Fruit fly (Drosophila melanogaster) whole organism, embryonic: ENCODE results near the gene CG8128.

Experiments
- Aef1 ChIP-seq: fragments of 200-800 bp; sonication (Bioruptor generic); IDR thresholded peaks from 3 replicates; pipeline ENCODE4 v1.3.6; 2022; ENCODE audit warnings: missing biosample characterization, missing genetic modification characterization
- BEAF-32 ChIP-seq: fragments of 200-800 bp; sonication (Bioruptor generic); optimal IDR thresholded peaks from 3 replicates; lab custom pipeline; 2017; ENCODE audit warnings: missing biosample characterization, missing genetic modification characterization, mild to moderate bottlenecking, moderate library complexity, missing genetic modification reagents
- Bgb ChIP-seq: fragments of 200-800 bp; sonication (Bioruptor generic); IDR thresholded peaks from 2 replicates; pipeline ENCODE4 v1.3.6; 2022; ENCODE audit warnings: missing biosample characterization, missing genetic modification characterization; ENCODE audit not compliant: partially characterized antibody
- Blimp-1 ChIP-seq: fragments of 200-800 bp; sonication (Bioruptor generic); optimal IDR thresholded peaks from 3 replicates; lab custom pipeline; 2018; ENCODE audit warnings: missing biosample characterization, missing genetic modification characterization, mild to moderate bottlenecking, moderate library complexity, missing genetic modification reagents
- CG13287 ChIP-seq: fragments of 200-800 bp; sonication (Bioruptor generic); IDR thresholded peaks from 2 replicates; pipeline ENCODE4 v1.3.6; 2022; ENCODE audit warnings: missing biosample characterization, missing genetic modification characterization; ENCODE audit not compliant: partially characterized antibody
- CG15514 ChIP-seq: fragments of 200-800 bp; sonication (Bioruptor generic); optimal IDR thresholded peaks from 3 replicates; lab custom pipeline; 2017; ENCODE audit warnings: missing biosample characterization, missing genetic modification characterization, mild to moderate bottlenecking, moderate library complexity, missing genetic modification reagents
- CG16863 ChIP-seq: fragments of 200-800 bp; sonication (Bioruptor generic); optimal IDR thresholded peaks from 3 replicates; lab custom pipeline; 2016; ENCODE audit warnings: missing biosample characterization, missing genetic modification characterization
- CG17186 ChIP-seq: fragments of 200-800 bp; sonication (Bioruptor generic); optimal IDR thresholded peaks from 3 replicates; lab custom pipeline; 2017; ENCODE audit warnings: missing biosample characterization, missing genetic modification reagents, missing genetic modification characterization
- CG2129 ChIP-seq: fragments of 200-800 bp; sonication (Bioruptor generic); IDR thresholded peaks from 2 replicates; pipeline ENCODE4 v1.3.6; 2022; ENCODE audit warnings: missing biosample characterization, missing genetic modification characterization; ENCODE audit not compliant: partially characterized antibody
- CG34224 ChIP-seq: fragments of 200-800 bp; sonication (Bioruptor generic); IDR thresholded peaks from 3 replicates; pipeline ENCODE4 v1.3.6; 2022; ENCODE audit warnings: missing biosample characterization, missing genetic modification characterization; ENCODE audit not compliant: partially characterized antibody
- CG6791 ChIP-seq: fragments of 200-800 bp; sonication (Bioruptor generic); IDR thresholded peaks from 3 replicates; pipeline ENCODE4 v1.3.6; 2022; ENCODE audit warnings: missing biosample characterization, missing genetic modification characterization; ENCODE audit not compliant: partially characterized antibody
- CG9932 ChIP-seq: fragments of 200-800 bp; sonication (Bioruptor generic); IDR thresholded peaks from 2 replicates; pipeline ENCODE4 v1.3.6; 2022; ENCODE audit warnings: missing biosample characterization, missing genetic modification characterization
- Drgx ChIP-seq: fragments of 200-800 bp; sonication (Bioruptor generic); IDR thresholded peaks from 2 replicates; pipeline ENCODE4 v1.3.6; 2022; ENCODE audit warnings: missing biosample characterization, missing genetic modification characterization
- E2f2 ChIP-seq: fragments of 200-800 bp; sonication (Bioruptor generic); IDR thresholded peaks from 2 replicates; pipeline ENCODE4 v1.3.6; 2022; ENCODE audit warnings: missing biosample characterization, missing genetic modification characterization
- Fer1 ChIP-seq: fragments of 200-800 bp; sonication (Bioruptor generic); optimal IDR thresholded peaks from 2 replicates; lab custom pipeline; 2017; ENCODE audit warnings: missing biosample characterization, mild to moderate bottlenecking, missing genetic modification characterization
- MESR4 ChIP-seq: fragments of 200-800 bp; sonication (Bioruptor generic); optimal IDR thresholded peaks from 2 replicates; lab custom pipeline; 2018; ENCODE audit warnings: missing biosample characterization, mild to moderate bottlenecking, missing genetic modification characterization, moderate library complexity
- NC2α ChIP-seq: fragments of 200-800 bp; sonication (Bioruptor generic); optimal IDR thresholded peaks from 2 replicates; lab custom pipeline; 2016; ENCODE audit warnings: missing biosample characterization, missing genetic modification characterization
- Neu2 ChIP-seq: fragments of 200-800 bp; sonication (Bioruptor generic); optimal IDR thresholded peaks from 3 replicates; lab custom pipeline; 2016; ENCODE audit warnings: missing biosample characterization, missing genetic modification characterization, borderline replicate concordance
- Rx ChIP-seq: fragments of 200-800 bp; sonication (Bioruptor generic); IDR thresholded peaks from 2 replicates; pipeline ENCODE4 v1.3.6; 2022; ENCODE audit warnings: missing biosample characterization, missing genetic modification characterization
- Sry-β ChIP-seq: fragments of 200-800 bp; sonication (Bioruptor generic); optimal IDR thresholded peaks from 2 replicates; lab custom pipeline; 2018; ENCODE audit warnings: missing biosample characterization, mild to moderate bottlenecking, missing genetic modification characterization, moderate library complexity
- Sry-δ ChIP-seq: fragments of 200-800 bp; sonication (Bioruptor generic); optimal IDR thresholded peaks from 2 replicates; lab custom pipeline; 2016; ENCODE audit warnings: missing biosample characterization, missing genetic modification characterization
- Usf ChIP-seq: fragments of 200-800 bp; sonication (Bioruptor generic); optimal IDR thresholded peaks from 2 replicates; lab custom pipeline; 2017; ENCODE audit warnings: missing genotype, missing biosample characterization, missing genetic modification characterization
- Xrp1 ChIP-seq: fragments of 200-800 bp; sonication (Bioruptor generic); IDR thresholded peaks from 2 replicates; pipeline ENCODE4 v1.3.6; 2022; ENCODE audit warnings: missing biosample characterization, missing genetic modification characterization
- amos ChIP-seq: fragments of 200-800 bp; sonication (Bioruptor generic); IDR thresholded peaks from 2 replicates; pipeline ENCODE4 v1.3.6; 2022; ENCODE audit warnings: missing biosample characterization, missing genetic modification characterization; ENCODE audit not compliant: partially characterized antibody
- cg ChIP-seq: fragments of 200-800 bp; sonication (Bioruptor generic); optimal IDR thresholded peaks from 3 replicates; lab custom pipeline; 2019; ENCODE audit warnings: missing biosample characterization, mild to moderate bottlenecking, missing genetic modification characterization, moderate library complexity
- chinmo ChIP-seq: fragments of 200-800 bp; sonication (Bioruptor generic); IDR thresholded peaks from 4 replicates; pipeline ENCODE4 v1.3.6; 2022; ENCODE audit warnings: missing biosample characterization, missing genetic modification characterization; ENCODE audit not compliant: partially characterized antibody
- ci ChIP-seq: fragments of 200-800 bp; sonication (Bioruptor generic); IDR thresholded peaks from 3 replicates; pipeline ENCODE4 v1.3.6; 2022; ENCODE audit warnings: missing biosample characterization, missing genetic modification characterization
- dan ChIP-seq: fragments of 200-800 bp; sonication (Bioruptor generic); IDR thresholded peaks from 2 replicates; pipeline ENCODE4 v1.3.6; 2022; ENCODE audit warnings: missing biosample characterization, missing genetic modification characterization
- gro ChIP-seq: fragments of 200-800 bp; sonication (Bioruptor generic); optimal IDR thresholded peaks from 2 replicates; lab custom pipeline; 2016; ENCODE audit warnings: missing biosample characterization, missing genetic modification characterization
- hb ChIP-seq: fragments of 200-800 bp; sonication (Bioruptor generic); IDR thresholded peaks from 3 replicates; pipeline ENCODE4 v1.3.6; 2022; ENCODE audit warnings: missing biosample characterization, missing genetic modification characterization; ENCODE audit not compliant: partially characterized antibody
- lola ChIP-seq, 3 experiments: fragments of >200 bp in 2 of 3; fragments of 200-800 bp in 1 of 3; sonication (Bioruptor generic) in 1 of 3; optimal IDR thresholded peaks; 2 replicates each; lab custom pipeline; 2017 to 2019; ENCODE audit warnings: missing biosample characterization in 3 of 3, missing genetic modification characterization in 3 of 3, mild to moderate bottlenecking in 1 of 3, moderate library complexity in 1 of 3
- nerfin-2 ChIP-seq: fragments of 200-800 bp; sonication (Bioruptor generic); IDR thresholded peaks from 2 replicates; pipeline ENCODE4 v1.3.6; 2022; ENCODE audit warnings: missing biosample characterization, missing genetic modification characterization; ENCODE audit not compliant: partially characterized antibody
- pzg ChIP-seq: fragments of 200-800 bp; sonication (Bioruptor generic); optimal IDR thresholded peaks from 3 replicates; lab custom pipeline; 2018; ENCODE audit warnings: missing biosample characterization, mild to moderate bottlenecking, missing genetic modification characterization, moderate library complexity
- sens-2 ChIP-seq: fragments of 200-800 bp; sonication (Bioruptor generic); IDR thresholded peaks from 2 replicates; pipeline ENCODE4 v1.3.6; 2022; ENCODE audit warnings: missing biosample characterization, missing genetic modification characterization
- sima ChIP-seq: fragments of 200-800 bp; sonication (Bioruptor generic); optimal IDR thresholded peaks from 2 replicates; lab custom pipeline; 2016; ENCODE audit warnings: missing biosample characterization, missing genetic modification characterization
- trh ChIP-seq: fragments of 200-800 bp; sonication (Bioruptor generic); optimal IDR thresholded peaks from 2 replicates; lab custom pipeline; 2016; ENCODE audit warnings: missing biosample characterization, missing genetic modification characterization
- unc-4 ChIP-seq: fragments of 200-800 bp; sonication (Bioruptor generic); IDR thresholded peaks from 2 replicates; pipeline ENCODE4 v1.3.6; 2022; ENCODE audit warnings: missing biosample characterization, missing genetic modification characterization; ENCODE audit not compliant: partially characterized antibody
- vnd ChIP-seq: fragments of 200-800 bp; sonication (Bioruptor generic); IDR thresholded peaks from 3 replicates; pipeline ENCODE4 v1.3.6; 2022; ENCODE audit warnings: missing biosample characterization, missing genetic modification characterization; ENCODE audit not compliant: partially characterized antibody
- z ChIP-seq: fragments of 200-800 bp; sonication (Bioruptor generic); IDR thresholded peaks from 3 replicates; pipeline ENCODE4 v1.3.6; 2022; ENCODE audit warnings: missing biosample characterization, missing genetic modification characterization
- zen2 ChIP-seq: fragments of 200-800 bp; sonication (Bioruptor generic); IDR thresholded peaks from 3 replicates; pipeline ENCODE4 v1.3.6; 2022; ENCODE audit warnings: missing biosample characterization, missing genetic modification characterization; ENCODE audit not compliant: partially characterized antibody
- zf30C ChIP-seq: fragments of 200-800 bp; sonication (Bioruptor generic); optimal IDR thresholded peaks from 3 replicates; lab custom pipeline; 2018; ENCODE audit warnings: missing biosample characterization, mild to moderate bottlenecking, missing genetic modification characterization
- zfh1 ChIP-seq: fragments of 200-800 bp; sonication (Bioruptor generic); IDR thresholded peaks from 3 replicates; pipeline ENCODE4 v1.3.6; 2022; ENCODE audit warnings: missing biosample characterization, missing genetic modification characterization

CG8128 gene

dm6 chrX:15731968-15732367, 34.7 kb downstream of the CG8128 start, which contains the start of gene CG8191 (continued):
- TF ChIP-seq unc-4 (GFP tag; lab: Robert Waterston, UW) (peak; percentile 71), CG15514 (no peak), z (no peak), Rx (GFP tag; lab: Robert Waterston, UW) (no peak), CG34224 (GFP tag; lab: Robert Waterston, UW) (peak; percentile 80), nerfin-2 (peak; percentile 73), dan (GFP tag; lab: Robert Waterston, UW) (no peak), gro (GFP tag; lab: Kevin White, UChicago) (no peak), Blimp-1 (no peak), Sry-β (peak; percentile 17), CG13287 (GFP tag; lab: Robert Waterston, UW) (peak; percentile 77), Aef1 (no peak), MESR4 (GFP tag; lab: Kevin White, UChicago) (peak; percentile 50), BEAF-32 (peak; percentile 68), CG2129 (GFP tag; lab: Robert Waterston, UW) (peak; percentile 45; the same call in 1 of the 2 replicates), pzg (GFP tag; lab: Kevin White, UChicago) (peak; percentile 44), sima (GFP tag; lab: Kevin White, UChicago) (no peak), Bgb (GFP tag; lab: Robert Waterston, UW) (peak; percentile 73), cg (GFP tag; lab: Kevin White, UChicago) (no peak), NC2α (GFP tag; lab: Kevin White, UChicago) (no peak), zen2 (GFP tag; lab: Robert Waterston, UW) (peak; percentile 86), vnd (peak; percentile 61; the same call in 2 of the 3 replicates), E2f2 (GFP tag; lab: Robert Waterston, UW) (peak; percentile 87), Sry-δ (GFP tag; lab: Kevin White, UChicago) (peak; percentile 32), chinmo (GFP tag; lab: Robert Waterston, UW) (peak; percentile 90; the same call in 3 of the 4 replicates), Neu2 (GFP tag; lab: Kevin White, UChicago) (no peak), CG6791 (GFP tag; lab: Robert Waterston, UW) (peak; percentile 86), hb (GFP tag; lab: Robert Waterston, UW) (peak; percentile 59; the same call in 1 of the 3 replicates), CG16863 (GFP tag; lab: Kevin White, UChicago) (no peak), amos (GFP tag; lab: Robert Waterston, UW) (peak; percentile 72)

dm6 chrX:15733192-15733892, 36.0 kb downstream of the CG8128 start:
- no peak for TF ChIP-seq lola (GFP tag; optimal IDR thresholded peaks at IDR 0.05; lab: Kevin White, UChicago)
- peak; percentile 96 for TF ChIP-seq CG15514
- TF ChIP-seq zf30C = peak; percentile 83
- peak; percentile 6; the same call in 1 of the 2 replicates for TF ChIP-seq Xrp1 (GFP tag; lab: Robert Waterston, UW)
- TF ChIP-seq zfh1 (GFP tag; lab: Robert Waterston, UW) = 0 out of 3 replicates have a peak, but pooled peaks have one; percentile 7
- TF ChIP-seq CG9932 (GFP tag; lab: Robert Waterston, UW) = no peak
- TF ChIP-seq trh (GFP tag; lab: Kevin White, UChicago) = no peak
- no peak for TF ChIP-seq Fer1 (GFP tag; lab: Kevin White, UChicago)
- peak; percentile 35; the same call in 1 of the 3 replicates for TF ChIP-seq ci (GFP tag; lab: Robert Waterston, UW)
- TF ChIP-seq Usf (GFP tag; lab: Kevin White, UChicago) = no peak
- TF ChIP-seq sens-2 (GFP tag; lab: Robert Waterston, UW) = no peak
- TF ChIP-seq CG17186 = no peak
- peak; percentile 10; the same call in 1 of the 2 replicates for TF ChIP-seq Drgx (GFP tag; lab: Robert Waterston, UW)
- TF ChIP-seq CG16863 (GFP tag; lab: Kevin White, UChicago) = no peak
